Fruit fly (Drosophila melanogaster): ENCODE measurements around the gene CG7829.

CG7829 gene

DNA sequence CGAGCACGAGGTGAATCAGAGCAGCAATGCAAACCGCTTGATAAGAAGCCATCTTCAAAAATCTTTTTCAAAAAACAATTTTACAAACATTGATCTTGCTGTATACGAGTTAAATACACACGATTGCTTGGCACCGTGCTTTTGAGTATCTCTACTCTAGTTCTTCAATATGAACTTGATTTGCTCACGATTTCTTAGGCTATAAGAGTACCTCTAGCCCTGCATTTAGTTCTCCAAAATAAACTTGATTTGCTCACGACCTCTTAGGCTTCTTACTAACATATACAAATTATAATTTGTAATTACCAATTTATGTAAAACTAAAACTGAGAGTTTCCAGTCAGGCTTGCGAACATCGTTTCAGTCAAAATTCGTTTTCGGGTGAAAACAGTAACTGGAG lies 18.6 kb upstream of the CG7829 start, which contains the start of gene CG42592:
Gene CG42592, minus strand, starts transcription at position 101 of the 400 bp plus-strand sequence.
- TF ChIP-seq Fer2 (tag; optimal IDR thresholded peaks at IDR 0.05) (no peak), Dek (tag; optimal IDR thresholded peaks at IDR 0.05) (no peak), CrebB (tag; optimal IDR thresholded peaks at IDR 0.05) (no peak), Doc3 (GFP tag; IDR thresholded peaks at IDR 0.05; ENCODE audit: partially characterized antibody) (no peak), CG3163 (GFP tag; optimal IDR thresholded peaks at IDR 0.05) (no peak), HmgZ (tag; optimal IDR thresholded peaks at IDR 0.05) (no peak), CG11723 (GFP tag; optimal IDR thresholded peaks at IDR 0.05) (no peak), MESR4 (GFP tag; optimal IDR thresholded peaks at IDR 0.05) (no peak), ap (GFP tag; IDR thresholded peaks at IDR 0.05) (no peak), CG13287 (GFP tag; IDR thresholded peaks at IDR 0.05; ENCODE audit: partially characterized antibody) (no peak), ftz-f1 (GFP tag; optimal IDR thresholded peaks at IDR 0.05) (no peak)

DNA sequence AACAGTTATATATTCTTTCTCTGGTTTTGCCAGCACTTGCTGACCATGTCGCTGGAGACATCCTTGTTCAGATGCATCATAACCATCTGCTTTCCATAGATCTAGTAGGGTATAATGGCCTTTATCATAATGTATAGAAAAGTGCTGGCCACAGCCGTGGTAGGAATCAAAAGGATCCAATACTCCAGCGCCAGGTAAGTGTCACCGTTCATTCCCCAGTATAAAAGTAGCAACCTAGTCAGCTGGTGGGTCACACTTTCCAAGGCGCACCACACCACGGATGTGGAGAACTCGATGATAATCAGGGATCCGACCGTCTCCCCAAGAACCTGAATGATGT lies 18.1 kb upstream of the CG7829 start, which contains the start of gene Prtl99C:
Gene Prtl99C, plus strand, starts transcription at position 241 of the 340 bp plus-strand sequence.
- TF ChIP-seq zf30C (GFP tag; optimal IDR thresholded peaks at IDR 0.05) (no peak), so (GFP tag; IDR thresholded peaks at IDR 0.05) (no peak), CG17385 (GFP tag; optimal IDR thresholded peaks at IDR 0.05) (no peak), CG1602 (GFP tag; optimal IDR thresholded peaks at IDR 0.05) (no peak), gsb (GFP tag; IDR thresholded peaks at IDR 0.05) (no peak), CG11696 (GFP tag; IDR thresholded peaks at IDR 0.05) (no peak), CG10431 (GFP tag; optimal IDR thresholded peaks at IDR 0.05) (no peak), CG30431 (GFP tag; optimal IDR thresholded peaks at IDR 0.05) (no peak), CG6654 (GFP tag; optimal IDR thresholded peaks at IDR 0.05) (no peak), crc (GFP tag; optimal IDR thresholded peaks at IDR 0.05) (no peak), CoRest (tag; optimal IDR thresholded peaks at IDR 0.05) (no peak), CrebB (tag; optimal IDR thresholded peaks at IDR 0.05) (no peak), CG31224 (GFP tag; IDR thresholded peaks at IDR 0.05) (no peak), C15 (GFP tag; IDR thresholded peaks at IDR 0.05) (no peak), Ets97D (GFP tag; optimal IDR thresholded peaks at IDR 0.05) (no peak), CG11085 (GFP tag; IDR thresholded peaks at IDR 0.05) (no peak), CG9817 (tag; optimal IDR thresholded peaks at IDR 0.05) (no peak), CG4328 (GFP tag; optimal IDR thresholded peaks at IDR 0.05) (no peak)

- TF ChIP-seq crp (GFP tag; optimal IDR thresholded peaks at IDR 0.05), result peak in 1 of 2 experiments; percentile 78
- TF ChIP-seq nmo (GFP tag; optimal IDR thresholded peaks at IDR 0.05), result peak; percentile 7
- TF ChIP-seq Abd-B (GFP tag; optimal IDR thresholded peaks at IDR 0.05), result no peak
- TF ChIP-seq Dp (GFP tag; optimal IDR thresholded peaks at IDR 0.05), result peak; percentile 90
- TF ChIP-seq CG1602 (GFP tag; optimal IDR thresholded peaks at IDR 0.05), result no peak
- TF ChIP-seq Bgb (GFP tag; IDR thresholded peaks at IDR 0.05; ENCODE audit: partially characterized antibody), result peak; percentile 92
- no peak for TF ChIP-seq CG2199 (GFP tag; IDR thresholded peaks at IDR 0.05)
- no peak for TF ChIP-seq chm (GFP tag; IDR thresholded peaks at IDR 0.05)
- TF ChIP-seq CG8924 (tag; optimal IDR thresholded peaks at IDR 0.05), result peak; percentile 17
- TF ChIP-seq CG7372 (GFP tag; IDR thresholded peaks at IDR 0.05), result no peak
- TF ChIP-seq vnd (GFP tag; IDR thresholded peaks at IDR 0.05; ENCODE audit: partially characterized antibody), result peak; percentile 94
- TF ChIP-seq zen (tag; optimal IDR thresholded peaks at IDR 0.05), result peak; percentile 81
- no peak for TF ChIP-seq bsh (GFP tag; optimal IDR thresholded peaks at IDR 0.05)
- peak; percentile 39; the same call in 1 of the 2 replicates for TF ChIP-seq Rfx (GFP tag; IDR thresholded peaks at IDR 0.05)
- TF ChIP-seq CG3995 (GFP tag; optimal IDR thresholded peaks at IDR 0.05), result peak; percentile 36
- no peak for TF ChIP-seq Chrac-16 (GFP tag; optimal IDR thresholded peaks at IDR 0.05)
- TF ChIP-seq repo (GFP tag; optimal IDR thresholded peaks at IDR 0.05), result no peak
- no peak for TF ChIP-seq CG4820 (GFP tag; optimal IDR thresholded peaks at IDR 0.05)
- peak; percentile 95 for TF ChIP-seq amos (GFP tag; IDR thresholded peaks at IDR 0.05; ENCODE audit: partially characterized antibody)
- no peak for TF ChIP-seq dati (GFP tag; IDR thresholded peaks at IDR 0.05)
These were observed 17.5 kb upstream of the CG7829 start, which contains the start of gene Atg16 for dm6 chr3R:29834759-29835709. Gene Atg16 (minus strand): TSS chr3R:29835101.

All from whole organism, embryonic.